Worm (Caenorhabditis elegans): Measurements from ENCODE around the gene twk-43.

The twk-43 gene

ce11 chrV:13308616-13309015 is 37.5 kb upstream of the twk-43 start, which contains the start of gene C50B6.1:
C50B6.1 (plus strand) TSS chrV:13308916.
- TF ChIP-seq bed-3 (GFP tag; optimal IDR thresholded peaks at IDR 0.05) (no peak), lin-32 (GFP tag; optimal IDR thresholded peaks at IDR 0.05) (no peak), nhr-12 (tag; optimal IDR thresholded peaks at IDR 0.05) (no peak), unc-120 (tag; optimal IDR thresholded peaks at IDR 0.05; ENCODE audit: poor library complexity, severe bottlenecking) (no peak), pha-4 (tag; optimal IDR thresholded peaks at IDR 0.05) (no peak), drap-1 (GFP tag; optimal IDR thresholded peaks at IDR 0.05) (no peak)

- no peak for TF ChIP-seq ces-1 (GFP tag; optimal IDR thresholded peaks at IDR 0.05)
Observed at ce11 chrV:13309806-13310205, 36.3 kb upstream of the twk-43 start.

ce11 chrV:13312210-13312676 is 33.8 kb upstream of the twk-43 start, which contains the start of gene nasp-2:
nasp-2 (minus strand) TSS chrV:13312260.
- TF ChIP-seq ceh-43 (GFP tag; optimal IDR thresholded peaks at IDR 0.05) (no peak), flh-1 (GFP tag; optimal IDR thresholded peaks at IDR 0.05) (no peak), nhr-237 (tag; optimal IDR thresholded peaks at IDR 0.05) (no peak), M03D4.4 (tag; optimal IDR thresholded peaks at IDR 0.05) (no peak), hlh-1 (tag; optimal IDR thresholded peaks at IDR 0.05) (no peak), elt-1 (tag; optimal IDR thresholded peaks at IDR 0.05; ENCODE audit: borderline replicate concordance, insufficient read depth) (no peak), zip-8 (tag; optimal IDR thresholded peaks at IDR 0.05) (no peak), drap-1 (GFP tag; optimal IDR thresholded peaks at IDR 0.05) (no peak), unc-39 (tag; optimal IDR thresholded peaks at IDR 0.05) (no peak), nhr-2 (tag; optimal IDR thresholded peaks at IDR 0.05) (no peak), nhr-28 (tag; optimal IDR thresholded peaks at IDR 0.05) (no peak), mep-1 (tag; optimal IDR thresholded peaks at IDR 0.05) (no peak), unc-120 (tag; optimal IDR thresholded peaks at IDR 0.05; ENCODE audit: poor library complexity, severe bottlenecking) (no peak), ceh-83 (GFP tag; optimal IDR thresholded peaks at IDR 0.05) (no peak), mls-2 (tag; optimal IDR thresholded peaks at IDR 0.05) (no peak), elt-3 (tag; optimal IDR thresholded peaks at IDR 0.05) (no peak)

- TF ChIP-seq lin-13 (tag; optimal IDR thresholded peaks at IDR 0.05), result peak; percentile 25
- peak; percentile 17 for TF ChIP-seq pha-4 (tag; optimal IDR thresholded peaks at IDR 0.05)
- peak; percentile 57 for TF ChIP-seq mep-1 (tag; optimal IDR thresholded peaks at IDR 0.05)
- no peak for TF ChIP-seq nhr-2 (tag; optimal IDR thresholded peaks at IDR 0.05)
- no peak for TF ChIP-seq drap-1 (GFP tag; optimal IDR thresholded peaks at IDR 0.05)
- peak; percentile 31 for TF ChIP-seq ceh-39 (tag; optimal IDR thresholded peaks at IDR 0.05)
- TF ChIP-seq sem-2 (GFP tag; optimal IDR thresholded peaks at IDR 0.05), result no peak
- peak; percentile 62 for TF ChIP-seq lsy-2 (tag; optimal IDR thresholded peaks at IDR 0.05)
Observed at ce11 chrV:13313045-13313623, 32.9 kb upstream of the twk-43 start, which contains the start of gene C50B6.3. C50B6.3 (plus strand) TSS chrV:13313573.

- TF ChIP-seq unc-120 (tag; optimal IDR thresholded peaks at IDR 0.05; ENCODE audit: poor library complexity, severe bottlenecking), result no peak
- no peak for TF ChIP-seq lin-13 (tag; optimal IDR thresholded peaks at IDR 0.05)
- no peak for TF ChIP-seq hlh-1 (tag; optimal IDR thresholded peaks at IDR 0.05)
- no peak for TF ChIP-seq ham-2 (GFP tag; optimal IDR thresholded peaks at IDR 0.05)
- no peak for TF ChIP-seq ces-1 (GFP tag; optimal IDR thresholded peaks at IDR 0.05)
- no peak for TF ChIP-seq snpc-4 (tag; optimal IDR thresholded peaks at IDR 0.05)
- TF ChIP-seq flh-1 (GFP tag; optimal IDR thresholded peaks at IDR 0.05), result no peak
- TF ChIP-seq unc-62 (GFP tag; optimal IDR thresholded peaks at IDR 0.05), result no peak
- no peak for TF ChIP-seq ceh-39 (tag; optimal IDR thresholded peaks at IDR 0.05)
- TF ChIP-seq lin-32 (GFP tag; optimal IDR thresholded peaks at IDR 0.05), result no peak
- no peak for TF ChIP-seq elt-1 (tag; optimal IDR thresholded peaks at IDR 0.05; ENCODE audit: borderline replicate concordance, insufficient read depth)
- no peak for TF ChIP-seq blmp-1 (tag; optimal IDR thresholded peaks at IDR 0.05)
- TF ChIP-seq unc-39 (tag; optimal IDR thresholded peaks at IDR 0.05), result no peak
- TF ChIP-seq zip-8 (tag; optimal IDR thresholded peaks at IDR 0.05), result no peak
- TF ChIP-seq mab-5 (tag; optimal IDR thresholded peaks at IDR 0.05), result no peak
- no peak for TF ChIP-seq M03D4.4 (tag; optimal IDR thresholded peaks at IDR 0.05)
- no peak for TF ChIP-seq tbx-8 (GFP tag; optimal IDR thresholded peaks at IDR 0.05)
- TF ChIP-seq nhr-2 (tag; optimal IDR thresholded peaks at IDR 0.05), result no peak
- no peak for TF ChIP-seq drap-1 (GFP tag; optimal IDR thresholded peaks at IDR 0.05)
Observed at ce11 chrV:13317911-13318502, 28.1 kb upstream of the twk-43 start, which contains the start of the genes col-161 and srh-18. col-161 (minus strand) TSS chrV:13318011. srh-18 (plus strand) TSS chrV:13318452.

All from whole organism, mixed stage, embryonic.